Fruit fly (Drosophila melanogaster): ENCODE results near the gene Ssdp.

DNA sequence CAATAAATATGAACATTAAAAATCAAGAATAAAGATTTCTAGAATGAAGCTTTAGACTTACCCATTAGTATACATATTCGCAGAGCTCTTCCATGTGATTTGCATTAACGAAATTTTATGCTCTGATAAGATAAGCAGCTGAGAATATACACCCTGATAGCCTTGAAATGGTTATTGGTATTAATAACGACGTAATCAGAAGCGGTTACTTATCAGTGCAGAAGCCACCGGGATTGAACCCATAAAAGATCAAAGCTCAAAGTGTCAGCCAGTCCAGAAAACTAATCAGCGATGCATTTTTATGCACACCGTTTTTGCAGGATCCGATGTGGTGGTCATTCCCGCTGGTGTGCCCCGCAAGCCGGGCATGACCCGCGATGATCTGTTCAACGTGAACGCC lies 28.0 kb upstream of the Ssdp start:
- no peak for TF ChIP-seq CG7372 (GFP tag; IDR thresholded peaks at IDR 0.05)
- no peak for TF ChIP-seq Sin3A (optimal IDR thresholded peaks at IDR 0.05)
- TF ChIP-seq CG16863 (GFP tag; optimal IDR thresholded peaks at IDR 0.05), result no peak
- TF ChIP-seq Awh (GFP tag; IDR thresholded peaks at IDR 0.05), result no peak
- TF ChIP-seq en (GFP tag; optimal IDR thresholded peaks at IDR 0.05), result no peak
- no peak for TF ChIP-seq Drgx (GFP tag; IDR thresholded peaks at IDR 0.05)
- no peak for TF ChIP-seq Oaz (GFP tag; IDR thresholded peaks at IDR 0.05)
- TF ChIP-seq psq (GFP tag; optimal IDR thresholded peaks at IDR 0.05), result no peak
- no peak for TF ChIP-seq CG16815 (GFP tag; optimal IDR thresholded peaks at IDR 0.05)
- no peak for TF ChIP-seq CG6654 (GFP tag; optimal IDR thresholded peaks at IDR 0.05)
- TF ChIP-seq Xrp1 (GFP tag; IDR thresholded peaks at IDR 0.05), result no peak
- TF ChIP-seq CG17802 (tag; optimal IDR thresholded peaks at IDR 0.05), result no peak
- TF ChIP-seq luna (GFP tag; optimal IDR thresholded peaks at IDR 0.05), result no peak

All from whole organism, embryonic.